Fruit fly (Drosophila melanogaster): ENCODE results near the gene snRNP-U1-70K.
A peak's percentile ranks its signal among the peaks of the same experiment; 100 is the strongest.

dm6 chr2L:6945088-6945487 lies 26.4 kb downstream of the snRNP-U1-70K start, which contains the start of gene Fgop2:
- TF ChIP-seq phol (tag; optimal IDR thresholded peaks at IDR 0.05) (peak; percentile 15), CG4730 (GFP tag; IDR thresholded peaks at IDR 0.05) (no peak), CG13287 (GFP tag; IDR thresholded peaks at IDR 0.05; ENCODE audit: partially characterized antibody) (peak; percentile 38; the same call in 1 of the 2 replicates), CG9609 (GFP tag; optimal IDR thresholded peaks at IDR 0.05) (no peak), HLH3B (GFP tag; IDR thresholded peaks at IDR 0.05) (no peak), lab (GFP tag; optimal IDR thresholded peaks at IDR 0.05) (no peak), tll (GFP tag; optimal IDR thresholded peaks at IDR 0.05) (no peak), disco-r (GFP tag; optimal IDR thresholded peaks at IDR 0.05) (no peak), CG3407 (GFP tag; optimal IDR thresholded peaks at IDR 0.05) (no peak), CG7963 (GFP tag; IDR thresholded peaks at IDR 0.05; ENCODE audit: partially characterized antibody) (no peak), wek (GFP tag; optimal IDR thresholded peaks at IDR 0.05) (no peak), stc (GFP tag; IDR thresholded peaks at IDR 0.05) (no peak)
